3 worm cellular contexts compared by ENCODE assay signal in the genomic region with DNA sequence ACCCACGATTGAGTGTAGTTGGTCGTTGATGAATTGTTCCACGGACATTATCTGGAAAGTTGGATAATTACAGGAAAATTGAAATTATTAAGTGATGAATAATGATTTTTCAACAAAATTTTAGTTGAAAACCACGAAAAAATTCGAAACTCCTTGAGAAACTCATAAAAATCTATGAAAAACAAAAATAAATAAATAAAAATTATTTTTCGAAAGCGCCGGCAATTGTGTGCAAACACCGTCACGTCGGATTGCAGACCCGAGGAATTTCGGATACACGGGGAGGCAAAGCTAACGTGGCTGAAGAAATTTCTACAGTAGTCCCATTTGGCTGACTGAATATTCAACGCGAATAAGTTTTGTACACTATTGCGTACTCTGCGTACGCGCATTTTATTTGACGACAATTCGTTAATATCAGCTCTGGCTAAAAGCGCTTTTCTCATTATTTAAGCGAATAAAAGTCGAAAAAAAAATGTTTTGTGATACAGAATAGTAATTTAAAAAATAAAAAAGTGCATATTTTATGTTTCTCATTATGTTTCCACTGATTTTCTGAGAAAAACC.
TF ChIP-seq lines count a peak whose summit lies in the region.
"Not testable (repeated sequence)": the region's sequence is repeated elsewhere in the genome, so short reads cannot be mapped to it uniquely, and the experiment has no call there.

A gene (minus strand): TSS at position 51 of the 567 bp plus-strand sequence.

TF ChIP-seq in whole organism, L2 larva, 48 proteins besides CTCF, POLR2A, EP300 and RAD21 (continued from another document):
- TF ChIP-seq fos-1 (tag; optimal IDR thresholded peaks at IDR 0.05; lab: Kevin White, UChicago) (peak; percentile 81), lin-13 (GFP tag; optimal IDR thresholded peaks at IDR 0.05; lab: Kevin White, UChicago) (peak; percentile 92), F13H6.1 (tag; optimal IDR thresholded peaks at IDR 0.05; lab: Kevin White, UChicago) (peak; percentile 94)
TF ChIP-seq in whole organism, L2 larva: peak in this region for 24; not testable (repeated sequence) for 24.

TF ChIP-seq in whole organism, L4 larva, 104 proteins besides CTCF, POLR2A, EP300 and RAD21 (continued from another document):
- TF ChIP-seq nhr-237 (tag; optimal IDR thresholded peaks at IDR 0.05; lab: Kevin White, UChicago) (peak; percentile 54), lir-3 (tag; optimal IDR thresholded peaks at IDR 0.05; lab: Kevin White, UChicago) (peak; percentile 61), mxl-2 (GFP tag; conservative IDR thresholded peaks at IDR 0.05; lab: Robert Waterston, UW) (peak; percentile 94), ceh-32 (tag; optimal IDR thresholded peaks at IDR 0.05; lab: Kevin White, UChicago; ENCODE audit: poor library complexity) (peak; percentile 57), hlh-11 (tag; optimal IDR thresholded peaks at IDR 0.05; lab: Kevin White, UChicago) (peak; percentile 95), daf-19 (GFP tag; conservative IDR thresholded peaks at IDR 0.05; lab: Robert Waterston, UW) (peak; percentile 98), spr-3 (GFP tag; optimal IDR thresholded peaks at IDR 0.05; lab: Kevin White, UChicago) (peak; percentile 84), nhr-41 (GFP tag; IDR thresholded peaks at IDR 0.05; lab: Robert Waterston, UW) (peak; percentile 98), nhr-102 (tag; optimal IDR thresholded peaks at IDR 0.05; lab: Kevin White, UChicago) (peak; percentile 95), dpl-1 (GFP tag; optimal IDR thresholded peaks at IDR 0.05; lab: Kevin White, UChicago) (peak; percentile 79), Y5F2A.4 (GFP tag; optimal IDR thresholded peaks at IDR 0.05; lab: Kevin White, UChicago) (peak; percentile 64), nhr-76 (tag; optimal IDR thresholded peaks at IDR 0.05; lab: Kevin White, UChicago) (peak; percentile 43), ceh-44 (GFP tag; IDR thresholded peaks at IDR 0.05; lab: Robert Waterston, UW) (peak; percentile 99), vab-7 (GFP tag; IDR thresholded peaks at IDR 0.05; lab: Robert Waterston, UW) (peak; percentile 100), Y48G9A.11 (GFP tag; IDR thresholded peaks at IDR 0.05; lab: Robert Waterston, UW) (peak; percentile 98), lsy-2 (tag; optimal IDR thresholded peaks at IDR 0.05; lab: Kevin White, UChicago) (peak; percentile 97 to 99), gei-8 (GFP tag; optimal IDR thresholded peaks at IDR 0.05; lab: Kevin White, UChicago) (peak; percentile 41), ceh-20 (GFP tag; IDR thresholded peaks at IDR 0.05; lab: Robert Waterston, UW) (peak; percentile 100), F37D6.2 (tag; optimal IDR thresholded peaks at IDR 0.05; lab: Kevin White, UChicago) (peak; percentile 92), dmd-9 (GFP tag; IDR thresholded peaks at IDR 0.05; lab: Robert Waterston, UW) (peak; percentile 100), nhr-11 (tag; optimal IDR thresholded peaks at IDR 0.05; lab: Kevin White, UChicago) (peak; percentile 79), pqm-1 (tag; optimal IDR thresholded peaks at IDR 0.05; lab: Kevin White, UChicago) (peak; percentile 5), mep-1 (tag; optimal IDR thresholded peaks at IDR 0.05; lab: Kevin White, UChicago) (peak; percentile 90), madf-9 (GFP tag; conservative IDR thresholded peaks at IDR 0.05; lab: Robert Waterston, UW) (peak; percentile 100), lin-29 (GFP tag; IDR thresholded peaks at IDR 0.05; lab: Robert Waterston, UW) (peak; percentile 98), lin-1 (GFP tag; IDR thresholded peaks at IDR 0.05; lab: Robert Waterston, UW) (peak; percentile 98), unc-130 (GFP tag; optimal IDR thresholded peaks at IDR 0.05; lab: Kevin White, UChicago) (peak; percentile 98), pha-4 (GFP tag; IDR thresholded peaks at IDR 0.05; lab: Robert Waterston, UW) (peak; percentile 99), F10B5.3 (tag; optimal IDR thresholded peaks at IDR 0.05; lab: Kevin White, UChicago) (peak; percentile 74), Y75B8A.6 (GFP tag; IDR thresholded peaks at IDR 0.05; lab: Robert Waterston, UW) (peak; percentile 100), mdl-1 (tag; optimal IDR thresholded peaks at IDR 0.05; lab: Kevin White, UChicago) (peak in 1 of 2 experiments; percentile 83), hif-1 (tag; optimal IDR thresholded peaks at IDR 0.05; lab: Kevin White, UChicago) (peak; percentile 76 to 96), ZK546.5 (tag; optimal IDR thresholded peaks at IDR 0.05; lab: Kevin White, UChicago) (peak in 1 of 2 experiments; percentile 63), nhr-48 (tag; optimal IDR thresholded peaks at IDR 0.05; lab: Kevin White, UChicago) (peak; percentile 87), lim-7 (GFP tag; IDR thresholded peaks at IDR 0.05; lab: Robert Waterston, UW) (peak; percentile 82), lin-13 (GFP tag; optimal IDR thresholded peaks at IDR 0.05; lab: Kevin White, UChicago) (peak; percentile 62), snpc-4 (tag; optimal IDR thresholded peaks at IDR 0.05; lab: Kevin White, UChicago) (peak; percentile 32), rbr-2 (tag; optimal IDR thresholded peaks at IDR 0.05; lab: Kevin White, UChicago) (peak; percentile 98), dmd-8 (GFP tag; IDR thresholded peaks at IDR 0.05; lab: Robert Waterston, UW) (peak; percentile 83), ZK337.2 (GFP tag; IDR thresholded peaks at IDR 0.05; lab: Robert Waterston, UW) (peak; percentile 100), nhr-77 (tag; optimal IDR thresholded peaks at IDR 0.05; lab: Kevin White, UChicago) (peak; percentile 99), Y105C5A.15 (GFP tag; IDR thresholded peaks at IDR 0.05; lab: Robert Waterston, UW) (peak; percentile 89), D1046.2 (GFP tag; IDR thresholded peaks at IDR 0.05; lab: Robert Waterston, UW) (peak; percentile 98), mes-2 (tag; optimal IDR thresholded peaks at IDR 0.05; lab: Kevin White, UChicago; ENCODE audit: poor library complexity, severe bottlenecking) (peak; percentile 98), snpc-1.2 (GFP tag; IDR thresholded peaks at IDR 0.05; lab: Robert Waterston, UW) (peak; percentile 91), tra-1 (GFP tag; IDR thresholded peaks at IDR 0.05; lab: Robert Waterston, UW) (peak; percentile 100), zfp-2 (tag; optimal IDR thresholded peaks at IDR 0.05; lab: Kevin White, UChicago) (peak; percentile 87), nhr-28 (tag; optimal IDR thresholded peaks at IDR 0.05; lab: Kevin White, UChicago) (peak; percentile 58), dmd-6 (GFP tag; IDR thresholded peaks at IDR 0.05; lab: Robert Waterston, UW) (peak; percentile 100), fkh-10 (GFP tag; optimal IDR thresholded peaks at IDR 0.05; lab: Kevin White, UChicago) (peak; percentile 75), nhr-42 (GFP tag; IDR thresholded peaks at IDR 0.05; lab: Robert Waterston, UW) (peak; percentile 100), ctbp-1 (GFP tag; IDR thresholded peaks at IDR 0.05; lab: Robert Waterston, UW) (peak; percentile 99), php-3 (GFP tag; IDR thresholded peaks at IDR 0.05; lab: Robert Waterston, UW) (peak; percentile 99), set-16 (GFP tag; IDR thresholded peaks at IDR 0.05; lab: Robert Waterston, UW) (peak; percentile 9; the same call in 1 of the 2 replicates), F44E2.7 (GFP tag; IDR thresholded peaks at IDR 0.05; lab: Robert Waterston, UW) (peak; percentile 77; the same call in 1 of the 2 replicates), saeg-2 (GFP tag; IDR thresholded peaks at IDR 0.05; lab: Robert Waterston, UW) (peak; percentile 98), lin-15B (tag; optimal IDR thresholded peaks at IDR 0.05; lab: Kevin White, UChicago) (peak; percentile 59), mdt-29 (GFP tag; IDR thresholded peaks at IDR 0.05; lab: Robert Waterston, UW) (peak; percentile 99)
- not testable (repeated sequence) for TF ChIP-seq pha-4 (tag; optimal IDR thresholded peaks at IDR 0.05; lab: Kevin White, UChicago)
TF ChIP-seq in whole organism, L4 larva: peak in this region for 78; not testable (repeated sequence) for 26.

TF ChIP-seq in whole organism, late embryonic, 69 proteins besides CTCF, POLR2A, EP300 and RAD21 (continued from another document):
- peak; percentile 60 for TF ChIP-seq ref-2 (tag; optimal IDR thresholded peaks at IDR 0.05; lab: Kevin White, UChicago)
- peak; percentile 86 for TF ChIP-seq pqm-1 (tag; optimal IDR thresholded peaks at IDR 0.05; lab: Kevin White, UChicago)
- TF ChIP-seq Y22D7AL.16 (tag; optimal IDR thresholded peaks at IDR 0.05; lab: Kevin White, UChicago) = peak; percentile 9
- TF ChIP-seq sox-2 (GFP tag; IDR thresholded peaks at IDR 0.05; lab: Robert Waterston, UW) = peak; percentile 13
- TF ChIP-seq unc-42 (tag; optimal IDR thresholded peaks at IDR 0.05; lab: Kevin White, UChicago) = peak; percentile 89
